Worm (Caenorhabditis elegans) whole organism, early embryonic: Measurements from ENCODE around the gene F21C10.13.

Experiments
- B0310.2 ChIP-seq: sonication (generic microtip); optimal IDR thresholded peaks from 2 replicates; lab custom pipeline; 2016; ENCODE audit warnings: mild to moderate bottlenecking, missing genetic modification characterization, missing compliant biosample characterization
- F13C5.2 ChIP-seq: sonication (generic microtip); optimal IDR thresholded peaks from 2 replicates; lab custom pipeline; 2017; ENCODE audit warnings: mild to moderate bottlenecking, missing genetic modification characterization, inconsistent platforms, missing compliant biosample characterization
- aly-1 ChIP-seq: sonication (generic microtip); optimal IDR thresholded peaks from 2 replicates; lab custom pipeline; 2016; ENCODE audit warnings: missing genetic modification characterization, missing compliant biosample characterization
- ama-1 ChIP-seq: fragments of 150-350 bp; optimal IDR thresholded peaks from 2 replicates; lab custom pipeline; 2014
- ceh-13 ChIP-seq: fragments of 200-800 bp; sonication (Bioruptor generic); optimal IDR thresholded peaks from 2 replicates; lab custom pipeline; 2018; ENCODE audit warnings: mild to moderate bottlenecking, missing genetic modification characterization, missing compliant biosample characterization
- ceh-36 ChIP-seq: sonication (generic microtip); optimal IDR thresholded peaks from 2 replicates; lab custom pipeline; 2016; ENCODE audit warnings: missing genetic modification characterization, inconsistent platforms, missing compliant biosample characterization
- ets-7 ChIP-seq: sonication (generic microtip); optimal IDR thresholded peaks from 2 replicates; lab custom pipeline; 2016; ENCODE audit warnings: missing genotype, missing genetic modification characterization, missing compliant biosample characterization
- flt-1 ChIP-seq: fragments of 200-800 bp; sonication (Bioruptor generic); IDR thresholded peaks from 2 replicates; pipeline ENCODE4 v1.3.6; 2022; ENCODE audit warnings: missing genetic modification characterization, missing compliant biosample characterization
- hmbx-1 ChIP-seq: sonication (generic microtip); optimal IDR thresholded peaks from 2 replicates; lab custom pipeline; 2016; ENCODE audit warnings: mild to moderate bottlenecking, missing genetic modification characterization, missing compliant biosample characterization
- hmg-4 ChIP-seq: fragments of 200-800 bp; sonication (Bioruptor generic); optimal IDR thresholded peaks from 2 replicates; lab custom pipeline; 2018; ENCODE audit warnings: mild to moderate bottlenecking, missing genetic modification characterization, missing compliant biosample characterization
- hnd-1 ChIP-seq: sonication (generic microtip); optimal IDR thresholded peaks from 2 replicates; lab custom pipeline; 2016; ENCODE audit warnings: missing genetic modification characterization, missing compliant biosample characterization
- pes-1 ChIP-seq: fragments of 200-800 bp; sonication (Bioruptor generic); IDR thresholded peaks from 2 replicates; pipeline ENCODE4 v1.3.6; 2022; ENCODE audit warnings: missing genetic modification reagents, missing genetic modification characterization, missing compliant biosample characterization
- scrt-1 ChIP-seq: fragments of 200-800 bp; sonication (Bioruptor generic); IDR thresholded peaks from 2 replicates; pipeline ENCODE4 v1.3.6; 2022; ENCODE audit warnings: missing genetic modification characterization, missing compliant biosample characterization
- sea-1 ChIP-seq: fragments of 200-800 bp; sonication (Bioruptor generic); conservative IDR thresholded peaks from 2 replicates; pipeline ENCODE4 v1.3.6; 2022; ENCODE audit warnings: missing genetic modification characterization, missing compliant biosample characterization
- tbx-11 ChIP-seq: fragments of 200-800 bp; sonication (Bioruptor generic); IDR thresholded peaks from 2 replicates; pipeline ENCODE4 v1.3.6; 2022; ENCODE audit warnings: missing genetic modification characterization, missing compliant biosample characterization
- tbx-37 ChIP-seq: fragments of 200-800 bp; sonication (Bioruptor generic); conservative IDR thresholded peaks from 2 replicates; pipeline ENCODE4 v1.3.6; 2022; ENCODE audit warnings: missing genetic modification reagents, missing genetic modification characterization, missing compliant biosample characterization
- tra-4 ChIP-seq: sonication (generic microtip); optimal IDR thresholded peaks from 2 replicates; lab custom pipeline; 2017; ENCODE audit warnings: missing genetic modification characterization, missing compliant biosample characterization

The F21C10.13 gene

DNA sequence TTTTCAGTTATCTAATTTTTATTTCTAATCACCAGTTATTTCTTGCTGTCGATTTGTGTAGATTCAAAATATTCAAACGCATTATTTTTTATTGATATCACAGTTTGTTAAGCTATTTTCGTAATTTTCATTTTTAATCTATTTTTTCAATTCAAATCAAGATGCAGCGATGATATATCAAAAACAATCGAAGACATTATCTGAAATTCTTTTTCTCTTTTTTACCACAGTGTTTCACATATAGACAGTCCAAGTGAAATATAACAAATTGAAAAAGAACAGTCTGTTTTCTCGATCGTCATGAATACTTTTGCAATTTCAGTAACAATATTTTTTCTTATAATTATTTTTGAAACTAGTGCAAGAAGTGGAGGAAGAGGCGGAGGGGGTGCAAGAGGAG is 3.2 kb downstream of the F21C10.13 start, which contains the start of gene F21C10.5:
Gene F21C10.5, plus strand, starts transcription at position 301 of the 400 bp plus-strand sequence.
- TF ChIP-seq sea-1 (no peak), F13C5.2 (tag; lab: Kevin White, UChicago) (no peak), tbx-37 (GFP tag; lab: Robert Waterston, UW) (no peak), flt-1 (GFP tag; lab: Robert Waterston, UW) (no peak), ets-7 (tag; lab: Kevin White, UChicago) (no peak), hnd-1 (no peak), pes-1 (no peak), ama-1 (no peak), ceh-13 (GFP tag; lab: Kevin White, UChicago) (no peak), hmg-4 (no peak), scrt-1 (no peak), aly-1 (tag; lab: Kevin White, UChicago) (no peak), hmbx-1 (tag; lab: Kevin White, UChicago) (no peak)

DNA sequence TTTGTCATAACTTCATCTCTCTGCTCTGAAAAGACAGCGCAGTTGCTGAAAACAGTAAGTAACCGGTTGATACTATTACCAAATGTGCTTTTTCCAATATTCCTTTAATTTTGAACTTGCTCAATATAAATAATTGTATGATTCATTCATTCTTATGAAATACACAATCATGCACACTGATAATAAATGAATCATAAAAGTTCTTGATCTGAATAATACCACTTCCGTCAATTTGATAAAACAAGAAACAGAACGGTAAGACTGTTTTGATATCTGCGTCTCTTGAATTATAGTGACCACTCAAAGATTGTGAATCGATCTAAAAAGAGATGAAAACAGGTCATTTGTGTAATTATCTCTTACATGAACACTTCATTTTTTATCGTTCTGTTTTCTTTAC is 4.2 kb downstream of the F21C10.13 start, which contains the start of gene F21C10.4:
Gene F21C10.4, plus strand, starts transcription at position 301 of the 400 bp plus-strand sequence.
- TF ChIP-seq tra-4 (tag; lab: Kevin White, UChicago) = no peak
- no peak for TF ChIP-seq tbx-37 (GFP tag; lab: Robert Waterston, UW)
- TF ChIP-seq ceh-13 (GFP tag; lab: Kevin White, UChicago) = no peak
- TF ChIP-seq B0310.2 = no peak
- no peak for TF ChIP-seq aly-1 (tag; lab: Kevin White, UChicago)
- TF ChIP-seq ets-7 (tag; lab: Kevin White, UChicago) = no peak
- no peak for TF ChIP-seq hmg-4
- no peak for TF ChIP-seq F13C5.2 (tag; lab: Kevin White, UChicago)

DNA sequence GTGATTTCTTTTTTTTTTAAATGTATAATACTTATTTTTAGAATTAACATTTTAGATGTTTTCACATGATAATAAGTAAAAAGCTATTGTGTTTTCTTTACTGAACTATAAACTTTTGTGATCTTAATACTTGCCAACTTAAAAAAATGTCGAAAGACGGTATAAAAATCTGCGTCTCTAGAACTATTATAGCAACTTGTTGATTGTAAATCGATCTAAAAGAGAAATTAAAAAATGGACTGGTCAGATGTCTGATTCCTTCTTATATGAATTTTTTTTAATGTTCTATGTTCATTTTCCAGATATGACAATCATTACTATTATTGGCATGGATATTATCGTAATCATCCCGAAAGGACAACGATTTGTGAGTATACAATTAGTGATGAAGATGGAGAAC is 5.7 kb downstream of the F21C10.13 start, which contains the start of gene F21C10.3:
Gene F21C10.3, plus strand, starts transcription at position 301 of the 400 bp plus-strand sequence.
- TF ChIP-seq ceh-13 (GFP tag; lab: Kevin White, UChicago) (no peak), ama-1 (no peak), flt-1 (GFP tag; lab: Robert Waterston, UW) (no peak), tbx-11 (GFP tag; lab: Robert Waterston, UW) (no peak), tbx-37 (GFP tag; lab: Robert Waterston, UW) (no peak), hmg-4 (no peak), ets-7 (tag; lab: Kevin White, UChicago) (no peak), sea-1 (no peak)

DNA sequence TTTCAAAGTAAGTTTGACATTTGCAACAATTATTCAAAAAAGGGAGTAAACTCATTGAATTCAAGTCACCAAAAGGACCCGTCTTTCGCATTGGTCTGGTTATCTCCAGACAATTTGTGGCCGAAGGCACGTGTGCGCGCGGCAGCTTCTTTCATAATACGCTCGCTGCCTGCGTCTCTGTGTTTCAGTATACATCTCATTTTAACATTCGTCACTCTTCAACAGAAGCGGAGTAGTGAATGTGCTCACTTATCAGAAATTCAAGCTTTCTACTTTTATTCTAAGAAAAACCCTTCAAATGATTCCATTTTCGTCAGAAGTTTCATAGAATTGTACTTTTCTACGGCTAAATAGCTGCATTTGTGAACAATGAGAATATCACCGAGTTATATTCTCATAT is 6.5 kb downstream of the F21C10.13 start:
- TF ChIP-seq ama-1 (no peak), aly-1 (tag; lab: Kevin White, UChicago) (no peak), scrt-1 (no peak), tra-4 (tag; lab: Kevin White, UChicago) (no peak), hmbx-1 (tag; lab: Kevin White, UChicago) (no peak), ets-7 (tag; lab: Kevin White, UChicago) (no peak), ceh-36 (tag; lab: Kevin White, UChicago) (no peak), F13C5.2 (tag; lab: Kevin White, UChicago) (no peak)

DNA sequence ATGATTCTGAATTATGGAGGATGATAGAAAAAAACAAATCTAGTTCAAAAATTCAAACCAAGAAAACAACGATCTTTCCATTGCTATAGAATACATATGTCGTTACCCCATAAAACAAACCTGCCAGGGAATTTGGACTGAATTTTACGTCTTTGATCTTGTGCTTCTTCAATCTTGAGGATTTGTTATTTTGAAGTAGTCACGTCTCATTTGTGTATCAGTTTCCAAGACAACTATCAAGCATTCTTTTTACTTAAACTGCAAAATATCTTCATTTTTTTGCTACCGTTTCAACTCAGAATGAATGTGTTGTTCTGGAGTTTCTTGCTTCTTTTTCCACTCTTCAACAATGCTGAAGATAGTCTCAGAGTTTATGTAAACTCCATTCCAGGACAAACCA is 8.7 kb downstream of the F21C10.13 start, which contains the start of gene F21C10.19:
Gene F21C10.19, plus strand, starts transcription at position 301 of the 400 bp plus-strand sequence.
- TF ChIP-seq F13C5.2 (tag; lab: Kevin White, UChicago) = no peak
- TF ChIP-seq hnd-1 = no peak

DNA sequence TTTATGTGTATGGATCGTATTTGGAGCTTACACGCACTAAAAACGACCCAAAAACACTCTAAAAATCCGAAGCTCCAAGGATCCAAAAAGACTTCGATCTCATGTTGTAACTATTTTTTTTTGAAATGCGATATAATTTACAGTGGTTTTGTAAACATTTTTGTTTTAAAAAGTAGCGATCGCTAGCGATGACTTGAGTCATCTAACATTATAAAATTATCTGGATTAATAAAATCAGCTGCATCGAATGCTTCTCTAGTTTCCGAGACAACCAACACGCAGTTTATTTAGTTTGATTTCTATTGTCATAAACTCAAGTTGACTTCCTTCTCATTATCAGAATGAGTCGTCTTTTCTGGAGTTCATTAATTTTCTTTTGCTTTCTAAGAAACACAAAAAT is 9.9 kb downstream of the F21C10.13 start, which contains the start of gene F21C10.1:
Gene F21C10.1, plus strand, starts transcription at position 301 of the 400 bp plus-strand sequence.
- TF ChIP-seq tbx-11 (GFP tag; lab: Robert Waterston, UW) (no peak), tbx-37 (GFP tag; lab: Robert Waterston, UW) (no peak), aly-1 (tag; lab: Kevin White, UChicago) (no peak), B0310.2 (no peak), hmbx-1 (tag; lab: Kevin White, UChicago) (no peak), tra-4 (tag; lab: Kevin White, UChicago) (no peak), hmg-4 (no peak), hnd-1 (no peak), ceh-36 (tag; lab: Kevin White, UChicago) (no peak)

DNA sequence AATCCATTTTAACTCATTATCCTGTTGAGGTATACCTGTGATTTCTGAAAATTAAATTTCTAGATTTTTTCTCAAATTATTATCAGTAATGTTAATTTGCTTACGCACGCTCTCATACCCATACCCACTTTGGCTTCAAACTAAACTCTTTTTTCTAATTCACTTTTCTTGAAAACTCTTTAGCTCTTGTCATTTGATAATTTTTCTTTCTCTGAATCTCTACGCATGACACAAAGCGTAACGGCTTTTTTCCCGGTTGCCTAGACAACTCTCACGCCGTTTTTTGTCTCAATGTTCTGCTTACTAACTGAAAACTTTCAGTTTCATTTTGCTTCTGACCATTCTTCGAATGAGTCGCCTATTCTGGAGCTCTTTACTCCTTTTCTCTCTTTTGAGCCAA is 11.8 kb downstream of the F21C10.13 start, which contains the start of gene B0222.1:
Gene B0222.1, plus strand, starts transcription at position 306 of the 400 bp plus-strand sequence.
- TF ChIP-seq pes-1 (no peak), ama-1 (no peak), F13C5.2 (tag; lab: Kevin White, UChicago) (no peak), hmg-4 (no peak), hnd-1 (no peak), ceh-36 (tag; lab: Kevin White, UChicago) (no peak), ceh-13 (GFP tag; lab: Kevin White, UChicago) (no peak), ets-7 (tag; lab: Kevin White, UChicago) (no peak)

DNA sequence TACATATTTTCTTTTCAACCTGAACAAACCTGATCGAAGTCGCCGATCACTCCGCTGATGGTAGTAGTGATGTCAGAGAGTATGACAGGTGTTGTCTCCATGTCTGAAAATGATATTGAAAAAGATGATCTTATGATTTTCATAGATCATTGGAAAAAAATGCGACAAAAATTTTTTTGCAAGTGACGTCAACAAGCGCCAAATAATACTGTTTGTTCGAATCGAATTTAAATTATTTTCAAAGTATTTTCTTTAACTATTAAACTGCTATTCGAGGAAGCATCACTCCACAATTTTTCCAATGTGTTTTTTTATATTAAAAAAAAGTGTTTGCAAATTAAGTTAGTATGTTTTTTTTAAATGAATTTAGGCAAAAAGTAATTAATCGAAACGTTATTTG is 15.5 kb downstream of the F21C10.13 start, which contains the start of gene pitr-2:
Gene pitr-2, minus strand, starts transcription at position 101 of the 400 bp plus-strand sequence.
- no peak for TF ChIP-seq aly-1 (tag; lab: Kevin White, UChicago)
- TF ChIP-seq ceh-13 (GFP tag; lab: Kevin White, UChicago) = no peak

DNA sequence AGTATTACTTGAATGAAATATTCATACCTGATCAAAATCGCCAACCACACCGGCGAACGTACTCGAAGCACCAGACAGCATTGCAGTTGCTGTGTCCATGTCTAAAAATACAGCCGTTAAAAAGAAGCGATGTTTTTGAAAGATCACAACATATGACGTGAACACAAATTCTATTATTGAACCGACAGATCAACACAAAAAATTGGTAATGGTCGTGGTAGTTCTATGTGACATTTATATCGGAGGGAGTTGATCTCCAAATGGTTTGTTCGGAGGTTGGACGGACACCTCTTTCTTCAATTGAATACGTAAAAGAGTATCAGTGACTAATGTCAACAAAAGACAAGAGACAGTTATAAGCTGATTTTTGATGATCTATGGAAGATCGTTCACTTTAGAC is 19.2 kb downstream of the F21C10.13 start, which contains the start of gene pitr-3:
Gene pitr-3, minus strand, starts transcription at position 101 of the 400 bp plus-strand sequence.
- no peak for TF ChIP-seq tbx-11 (GFP tag; lab: Robert Waterston, UW)
- no peak for TF ChIP-seq hmg-4
